Worm (Caenorhabditis elegans) whole organism, L1 larva: ENCODE measurements around the gene Y48B6A.13.

Experiments used
- ceh-90 ChIP-seq: sonication (generic microtip); optimal IDR thresholded peaks from 2 replicates; lab custom pipeline; 2016; ENCODE audit warnings: missing genetic modification characterization, missing compliant biosample characterization
- efl-1 ChIP-seq, 4 experiments: fragments of 150-350 bp; optimal IDR thresholded peaks in 3 of 4; peaks in 1 of 4; 1 replicate in 1 of 4; 2 replicates in 3 of 4; lab custom pipeline; 2014; ENCODE audit warnings: missing biosample characterization in 2 of 4, missing genetic modification characterization in 2 of 4, missing genetic modification reagents in 2 of 4
- egl-27 ChIP-seq, 2 experiments: fragments of 150-350 bp in 1 of 2; sonication (generic microtip); optimal IDR thresholded peaks; 3 replicates each; lab custom pipeline; 2017 to 2018; ENCODE audit warnings: missing biosample characterization in 2 of 2, missing genetic modification characterization in 2 of 2, missing genetic modification reagents in 2 of 2
- ets-5 ChIP-seq: fragments of 200-800 bp; sonication (Bioruptor generic); IDR thresholded peaks from 2 replicates; pipeline ENCODE4 v1.3.6; 2022; ENCODE audit warnings: missing genetic modification characterization, missing compliant biosample characterization
- lin-39 ChIP-seq: fragments of 150-350 bp; optimal IDR thresholded peaks from 2 replicates; lab custom pipeline; 2014; ENCODE audit warnings: missing biosample characterization, missing genetic modification reagents, missing genetic modification characterization
- lir-3 ChIP-seq: sonication (generic microtip); optimal IDR thresholded peaks from 2 replicates; lab custom pipeline; 2016; ENCODE audit warnings: mild to moderate bottlenecking, missing genetic modification characterization, moderate library complexity, missing compliant biosample characterization; ENCODE audit not compliant: poor library complexity
- nhr-11 ChIP-seq: fragments of 150-350 bp; optimal IDR thresholded peaks from 2 replicates; lab custom pipeline; 2014; ENCODE audit warnings: missing biosample characterization, missing genetic modification characterization
- nhr-237 ChIP-seq: fragments of 150-350 bp; optimal IDR thresholded peaks from 2 replicates; lab custom pipeline; 2014; ENCODE audit warnings: missing biosample characterization, missing genetic modification characterization
- nhr-77 ChIP-seq: fragments of 150-350 bp; optimal IDR thresholded peaks from 2 replicates; lab custom pipeline; 2014; ENCODE audit warnings: missing biosample characterization, missing genetic modification characterization
- unc-62 ChIP-seq: fragments of 150-350 bp; optimal IDR thresholded peaks from 2 replicates; lab custom pipeline; 2014; ENCODE audit warnings: missing biosample characterization, missing genetic modification reagents, missing genetic modification characterization
- ztf-4 ChIP-seq: fragments of 150-350 bp; optimal IDR thresholded peaks from 2 replicates; lab custom pipeline; 2014; ENCODE audit warnings: missing biosample characterization, missing genetic modification characterization

DNA sequence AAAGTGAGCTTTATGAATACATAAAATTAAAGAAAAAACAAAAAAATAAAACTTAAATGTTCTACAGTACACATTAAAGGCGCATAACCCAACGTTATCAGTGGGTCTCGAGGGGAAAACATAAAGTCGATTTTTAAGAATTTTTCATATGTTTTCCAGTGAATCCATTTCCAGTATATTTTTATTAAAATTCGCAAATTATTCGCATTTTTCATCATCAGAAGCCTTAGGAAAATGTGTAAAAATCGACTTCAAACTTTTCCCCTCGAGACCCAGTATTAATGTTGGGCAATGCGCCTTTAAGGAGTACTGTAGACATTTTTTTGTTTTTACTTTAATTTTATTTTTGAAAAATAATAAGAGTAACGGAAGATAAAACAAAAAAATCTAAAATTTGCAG is 7.9 kb downstream of the Y48B6A.13 start:
- TF ChIP-seq nhr-11 (tag; lab: Kevin White, UChicago) (no peak), egl-27 (tag; optimal IDR thresholded peaks at IDR 0.05; lab: Kevin White, UChicago) (no peak), ztf-4 (tag; lab: Kevin White, UChicago) (no peak), lin-39 (tag; lab: Kevin White, UChicago) (no peak), ets-5 (GFP tag; lab: Robert Waterston, UW) (no peak), lir-3 (no peak), efl-1 (optimal IDR thresholded peaks at IDR 0.05; lab: Kevin White, UChicago) (no peak), efl-1 (GFP tag; optimal IDR thresholded peaks at IDR 0.05 in 1 of 2; lab: Kevin White, UChicago) (no peak), nhr-77 (tag; lab: Kevin White, UChicago) (no peak), ceh-90 (tag; lab: Kevin White, UChicago) (no peak), nhr-237 (tag; lab: Kevin White, UChicago) (no peak), unc-62 (GFP tag; lab: Kevin White, UChicago) (no peak)
